Fruit fly (Drosophila melanogaster): ENCODE data around the gene CG11353.

DNA sequence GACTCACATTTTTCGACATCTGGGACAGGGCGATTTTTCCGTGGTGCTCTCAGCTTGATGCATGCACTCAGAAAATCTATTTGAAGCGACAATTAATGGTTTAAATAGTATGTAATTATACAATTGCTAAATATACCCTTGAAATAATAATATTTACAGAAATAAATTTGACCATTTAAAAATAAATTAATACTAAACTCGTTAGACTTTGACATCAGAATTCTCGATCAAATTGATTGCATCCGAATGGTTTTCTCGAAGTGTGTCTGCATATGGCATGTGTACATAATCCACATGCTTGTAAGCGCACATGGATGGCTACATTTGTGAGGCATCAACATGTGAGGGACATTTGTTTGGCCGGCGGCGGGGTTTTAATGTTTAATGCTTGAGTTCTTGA, 13.7 kb downstream of the CG11353 start:
- TF ChIP-seq Eip93F (GFP tag; optimal IDR thresholded peaks at IDR 0.05) (peak; percentile 36), CG32006 (GFP tag; optimal IDR thresholded peaks at IDR 0.05) (peak; percentile 92), CG16779 (tag; optimal IDR thresholded peaks at IDR 0.05) (peak; percentile 75), CG7368 (GFP tag; optimal IDR thresholded peaks at IDR 0.05) (peak; percentile 77), eg (GFP tag; IDR thresholded peaks at IDR 0.05) (peak; percentile 88), CG6854 (GFP tag; optimal IDR thresholded peaks at IDR 0.05) (no peak), Hr4 (GFP tag; optimal IDR thresholded peaks at IDR 0.05) (peak; percentile 88), CG10669 (GFP tag; optimal IDR thresholded peaks at IDR 0.05) (peak; percentile 83), OdsH (GFP tag; optimal IDR thresholded peaks at IDR 0.05) (peak; percentile 90), CG11902 (GFP tag; optimal IDR thresholded peaks at IDR 0.05) (peak; percentile 19)
